Fruit fly (Drosophila melanogaster) whole organism, adult: Measurements from ENCODE around the gene Nbr.

Experiments used
- CG11617 ChIP-seq: fragments of 200-800 bp; sonication (Bioruptor generic); optimal IDR thresholded peaks from 2 replicates; lab custom pipeline; 2017; ENCODE audit warnings: mild to moderate bottlenecking, missing biosample characterization, missing genetic modification reagents, missing genetic modification characterization
- CG12768 ChIP-seq: fragments of 200-800 bp; sonication (Bioruptor generic); optimal IDR thresholded peaks from 2 replicates; lab custom pipeline; 2017; ENCODE audit warnings: missing biosample characterization, missing genetic modification characterization, mild to moderate bottlenecking, moderate library complexity, missing genetic modification reagents
- CG14711 ChIP-seq: fragments of 200-800 bp; sonication (Bioruptor generic); optimal IDR thresholded peaks from 2 replicates; lab custom pipeline; 2018; ENCODE audit warnings: missing biosample characterization, mild to moderate bottlenecking, missing genetic modification characterization, moderate library complexity
- CG1620 ChIP-seq: fragments of 200-800 bp; sonication (Bioruptor generic); optimal IDR thresholded peaks from 2 replicates; lab custom pipeline; 2016; ENCODE audit warnings: missing biosample characterization, missing genetic modification characterization
- CG5204 ChIP-seq: fragments of 200-800 bp; sonication (Bioruptor generic); optimal IDR thresholded peaks from 2 replicates; lab custom pipeline; 2016; ENCODE audit warnings: missing biosample characterization, missing genetic modification characterization
- CG7101 ChIP-seq: fragments of 200-800 bp; sonication (Bioruptor generic); optimal IDR thresholded peaks from 2 replicates; lab custom pipeline; 2018; ENCODE audit warnings: missing biosample characterization, mild to moderate bottlenecking, missing genetic modification characterization, moderate library complexity
- Clk ChIP-seq: fragments of 200-800 bp; sonication (Bioruptor generic); optimal IDR thresholded peaks from 2 replicates; lab custom pipeline; 2017; ENCODE audit warnings: missing biosample characterization, missing genetic modification characterization
- Crg-1 ChIP-seq: fragments of 200-800 bp; sonication (Bioruptor generic); optimal IDR thresholded peaks from 2 replicates; lab custom pipeline; 2016; ENCODE audit warnings: missing biosample characterization, missing genetic modification characterization
- Hr96 ChIP-seq: fragments of 200-800 bp; sonication (Bioruptor generic); optimal IDR thresholded peaks from 2 replicates; lab custom pipeline; 2016; ENCODE audit warnings: missing biosample characterization, missing genetic modification characterization
- Mnt ChIP-seq: fragments of 200-800 bp; sonication (Bioruptor generic); optimal IDR thresholded peaks from 2 replicates; lab custom pipeline; 2016; ENCODE audit warnings: missing biosample characterization, mild to moderate bottlenecking, missing genetic modification characterization
- bab1 ChIP-seq: fragments of 200-800 bp; sonication (Bioruptor generic); optimal IDR thresholded peaks from 3 replicates; lab custom pipeline; 2019; ENCODE audit warnings: missing biosample characterization, mild to moderate bottlenecking, missing genetic modification characterization, moderate library complexity
- cnc ChIP-seq, 2 experiments: fragments of >200 bp; optimal IDR thresholded peaks; 2 replicates each; lab custom pipeline; 2017
- tj ChIP-seq: fragments of 200-800 bp; sonication (Bioruptor generic); optimal IDR thresholded peaks from 3 replicates; lab custom pipeline; 2017; ENCODE audit warnings: missing biosample characterization, mild to moderate bottlenecking, missing genetic modification characterization, moderate library complexity
- toe ChIP-seq: fragments of 200-800 bp; sonication (Bioruptor generic); optimal IDR thresholded peaks from 2 replicates; lab custom pipeline; 2016; ENCODE audit warnings: missing biosample characterization, missing genetic modification characterization

dm6 chr2L:21172922-21173321 is 10.0 kb upstream of the Nbr start, which contains the start of gene CG31627:
- TF ChIP-seq Clk (GFP tag; lab: Kevin White, UChicago) (no peak), CG1620 (GFP tag; lab: Kevin White, UChicago) (no peak), cnc (optimal IDR thresholded peaks at IDR 0.05; lab: Kevin White, UChicago) (no peak), bab1 (GFP tag; lab: Kevin White, UChicago) (no peak), CG14711 (tag; lab: Kevin White, UChicago) (no peak), CG7101 (no peak), tj (GFP tag; lab: Kevin White, UChicago) (no peak), Hr96 (GFP tag; lab: Kevin White, UChicago) (no peak), toe (GFP tag; lab: Kevin White, UChicago) (no peak), Mnt (GFP tag; lab: Kevin White, UChicago) (no peak), Crg-1 (GFP tag; lab: Kevin White, UChicago) (no peak), CG12768 (GFP tag; lab: Kevin White, UChicago) (no peak), CG5204 (GFP tag; lab: Kevin White, UChicago) (no peak), CG11617 (GFP tag; lab: Kevin White, UChicago) (no peak)
